Worm (Caenorhabditis elegans): ENCODE results near the gene bath-28.

- no peak for TF ChIP-seq B0310.2 (tag; optimal IDR thresholded peaks at IDR 0.05)
- no peak for TF ChIP-seq ama-1 (optimal IDR thresholded peaks at IDR 0.05)
- TF ChIP-seq hnd-1 (tag; optimal IDR thresholded peaks at IDR 0.05), result no peak
- no peak for TF ChIP-seq scrt-1 (GFP tag; IDR thresholded peaks at IDR 0.05)
Measured at ce11 chrII:3344917-3345316, at the start of gene bath-28.

All from whole organism, early embryonic.